Worm (Caenorhabditis elegans): ENCODE results near the gene T05G5.5.

- TF ChIP-seq madf-10 (tag; optimal IDR thresholded peaks at IDR 0.05) (no peak), atf-7 (tag; optimal IDR thresholded peaks at IDR 0.05) (no peak), dpl-1 (GFP tag; optimal IDR thresholded peaks at IDR 0.05) (no peak), bed-2 (GFP tag; IDR thresholded peaks at IDR 0.05) (no peak), F55B11.4 (tag; optimal IDR thresholded peaks at IDR 0.05; ENCODE audit: borderline replicate concordance, insufficient read depth) (no peak), ztf-3 (GFP tag; optimal IDR thresholded peaks at IDR 0.05) (no peak), tbx-9 (tag; optimal IDR thresholded peaks at IDR 0.05; ENCODE audit: borderline replicate concordance) (no peak), F39B2.1 (GFP tag; IDR thresholded peaks at IDR 0.05) (no peak), hsf-1 (GFP tag; IDR thresholded peaks at IDR 0.05) (no peak), unc-62 (GFP tag; optimal IDR thresholded peaks at IDR 0.05) (no peak), him-1 (tag; optimal IDR thresholded peaks at IDR 0.05) (no peak)
These were observed 45.2 kb upstream of the T05G5.5 start, which contains the start of gene srxa-10 for ce11 chrIII:9796448-9796847.
